Fruit fly (Drosophila melanogaster): ENCODE measurements around the gene CG3368.

- TF ChIP-seq usp (GFP tag; optimal IDR thresholded peaks at IDR 0.05) = no peak
- no peak for TF ChIP-seq tai (GFP tag; optimal IDR thresholded peaks at IDR 0.05)
- peak; percentile 35 for TF ChIP-seq jim (GFP tag; optimal IDR thresholded peaks at IDR 0.05)
- no peak for TF ChIP-seq pan (optimal IDR thresholded peaks at IDR 0.05)
- TF ChIP-seq Abd-B (GFP tag; optimal IDR thresholded peaks at IDR 0.05) = no peak
- peak; percentile 14 for TF ChIP-seq br (GFP tag; optimal IDR thresholded peaks at IDR 0.05)
- TF ChIP-seq Hnf4 (GFP tag; optimal IDR thresholded peaks at IDR 0.05) = peak; percentile 30
- no peak for TF ChIP-seq N (GFP tag; optimal IDR thresholded peaks at IDR 0.05)
- TF ChIP-seq Jra (GFP tag; optimal IDR thresholded peaks at IDR 0.05) = peak; percentile 23
- peak; percentile 31 for TF ChIP-seq h (GFP tag; optimal IDR thresholded peaks at IDR 0.05)
- no peak for TF ChIP-seq brk (GFP tag; optimal IDR thresholded peaks at IDR 0.05)
- TF ChIP-seq lola (GFP tag; optimal IDR thresholded peaks at IDR 0.05) = no peak
Observed at dm6 chr3R:27274533-27275447, 8.8 kb upstream of the CG3368 start, which contains the start of gene CG5938.
